Fruit fly (Drosophila melanogaster) whole organism, wandering third instar larva: ENCODE results near the gene CG14153.

Experiments
- Abd-B ChIP-seq: fragments of >200 bp; optimal IDR thresholded peaks from 2 replicates; lab custom pipeline; 2017; ENCODE audit warnings: missing biosample characterization, missing genetic modification characterization
- CG32264 ChIP-seq: fragments of 200-800 bp; sonication (Bioruptor generic); optimal IDR thresholded peaks from 2 replicates; lab custom pipeline; 2016; ENCODE audit warnings: missing biosample characterization, missing genetic modification characterization
- CG9705 ChIP-seq: fragments of 200-800 bp; sonication (Bioruptor generic); optimal IDR thresholded peaks from 2 replicates; lab custom pipeline; 2018; ENCODE audit warnings: missing biosample characterization, mild to moderate bottlenecking, missing genetic modification characterization
- CrebA ChIP-seq: fragments of 200-800 bp; sonication (Bioruptor generic); optimal IDR thresholded peaks from 2 replicates; lab custom pipeline; 2016; ENCODE audit warnings: missing biosample characterization, mild to moderate bottlenecking, missing genetic modification characterization, borderline replicate concordance
- Dfd ChIP-seq: fragments of >200 bp; optimal IDR thresholded peaks from 2 replicates; lab custom pipeline; 2017; ENCODE audit warnings: missing biosample characterization, missing genetic modification characterization
- Dif ChIP-seq: fragments of 200-275, 200-300 bp; sonication (Bioruptor generic); optimal IDR thresholded peaks from 2 replicates; lab custom pipeline; 2018; ENCODE audit warnings: missing biosample characterization, missing genetic modification characterization; ENCODE audit not compliant: partially characterized antibody
- GATAd ChIP-seq: sonication (Bioruptor generic); optimal IDR thresholded peaks from 2 replicates; lab custom pipeline; 2016; ENCODE audit warnings: missing biosample characterization, missing genetic modification characterization
- HLH106 ChIP-seq: fragments of 200-800 bp; optimal IDR thresholded peaks from 3 replicates; lab custom pipeline; 2019; ENCODE audit warnings: missing biosample characterization, mild to moderate bottlenecking, missing genetic modification characterization, moderate library complexity
- Hnf4 ChIP-seq: fragments of 200-800 bp; sonication (Bioruptor generic); optimal IDR thresholded peaks from 2 replicates; lab custom pipeline; 2016; ENCODE audit warnings: missing biosample characterization, mild to moderate bottlenecking, missing genetic modification characterization
- Hr78 ChIP-seq: fragments of >200 bp; optimal IDR thresholded peaks from 2 replicates; lab custom pipeline; 2017; ENCODE audit warnings: missing biosample characterization, missing genetic modification characterization
- Hr83 ChIP-seq: fragments of 200-300 bp; sonication (Bioruptor generic); optimal IDR thresholded peaks from 2 replicates; lab custom pipeline; 2016; ENCODE audit warnings: missing biosample characterization, mild to moderate bottlenecking, missing genetic modification characterization, moderate library complexity; ENCODE audit not compliant: poor library complexity, severe bottlenecking
- Jra ChIP-seq: sonication (Bioruptor generic); optimal IDR thresholded peaks from 2 replicates; lab custom pipeline; 2016; ENCODE audit warnings: missing biosample characterization, missing genetic modification characterization
- Mio ChIP-seq: sonication (Bioruptor generic); optimal IDR thresholded peaks from 2 replicates; lab custom pipeline; 2016; ENCODE audit warnings: missing biosample characterization, missing genetic modification characterization
- Myc ChIP-seq: fragments of >200 bp; optimal IDR thresholded peaks from 2 replicates; lab custom pipeline; 2017
- OdsH ChIP-seq: fragments of 200-800 bp; sonication (Bioruptor generic); optimal IDR thresholded peaks from 2 replicates; lab custom pipeline; 2016; ENCODE audit warnings: missing biosample characterization, mild to moderate bottlenecking, missing genetic modification characterization
- Rel ChIP-seq, 2 experiments: fragments of 200-800 bp; sonication (Bioruptor generic) in 1 of 2; optimal IDR thresholded peaks; 2 replicates in 1 of 2; 3 replicates in 1 of 2; lab custom pipeline; 2016 to 2019; ENCODE audit warnings: mild to moderate bottlenecking in 2 of 2, missing biosample characterization in 2 of 2, missing genetic modification characterization in 2 of 2, moderate library complexity in 1 of 2
- Sp1 ChIP-seq: fragments of 200-800 bp; sonication (Bioruptor generic); optimal IDR thresholded peaks from 3 replicates; lab custom pipeline; 2019; ENCODE audit warnings: missing biosample characterization, mild to moderate bottlenecking, missing genetic modification characterization, moderate library complexity
- Vsx2 ChIP-seq: fragments of 200-300, 225-300 bp; sonication (Bioruptor generic); optimal IDR thresholded peaks from 2 replicates; lab custom pipeline; 2018; ENCODE audit warnings: missing biosample characterization, missing genetic modification characterization; ENCODE audit not compliant: partially characterized antibody
- br ChIP-seq: fragments of 200-800 bp; sonication (Bioruptor generic); optimal IDR thresholded peaks from 2 replicates; lab custom pipeline; 2016; ENCODE audit warnings: missing biosample characterization, missing genetic modification characterization
- dl ChIP-seq, 2 experiments: fragments of 175-275, 200-275 bp in 1 of 2; fragments of 200-275 bp in 1 of 2; sonication (Bioruptor generic); optimal IDR thresholded peaks; lab custom pipeline; 2018; ENCODE audit warnings: mild to moderate bottlenecking in 2 of 2, missing biosample characterization in 2 of 2, missing genetic modification characterization in 2 of 2, moderate library complexity in 2 of 2; ENCODE audit not compliant: partially characterized antibody in 2 of 2, insufficient read depth in 1 of 2
- dmrt93B ChIP-seq: fragments of 200-800 bp; sonication (Bioruptor generic); optimal IDR thresholded peaks from 2 replicates; lab custom pipeline; 2018; ENCODE audit warnings: missing biosample characterization, mild to moderate bottlenecking, missing genetic modification characterization
- dsf ChIP-seq: sonication (Bioruptor generic); optimal IDR thresholded peaks from 2 replicates; lab custom pipeline; 2016; ENCODE audit warnings: missing biosample characterization, missing genetic modification characterization, borderline replicate concordance
- ey ChIP-seq: fragments of 200-800 bp; sonication (Bioruptor generic); optimal IDR thresholded peaks from 2 replicates; lab custom pipeline; 2016; ENCODE audit warnings: missing biosample characterization, missing genetic modification characterization
- foxo ChIP-seq, 2 experiments: fragments of 200-800 bp; sonication (Bioruptor generic); optimal IDR thresholded peaks; 2 replicates in 1 of 2; 3 replicates in 1 of 2; lab custom pipeline; 2016 to 2017; ENCODE audit warnings: missing biosample characterization in 2 of 2, missing genetic modification characterization in 2 of 2
- fru ChIP-seq: fragments of 200-800 bp; sonication (Bioruptor generic); optimal IDR thresholded peaks from 3 replicates; lab custom pipeline; 2016; ENCODE audit warnings: missing biosample characterization, mild to moderate bottlenecking, missing genetic modification characterization
- h ChIP-seq: fragments of 200-800 bp; sonication (Bioruptor generic); optimal IDR thresholded peaks from 3 replicates; lab custom pipeline; 2016; ENCODE audit warnings: missing biosample characterization, mild to moderate bottlenecking, missing genetic modification characterization
- jim ChIP-seq: fragments of 175-275, 200-325 bp; sonication (Bioruptor generic); optimal IDR thresholded peaks from 2 replicates; lab custom pipeline; 2016; ENCODE audit warnings: missing biosample characterization, mild to moderate bottlenecking, missing genetic modification characterization
- pan ChIP-seq: fragments of >200 bp; optimal IDR thresholded peaks from 2 replicates; lab custom pipeline; 2017
- psq ChIP-seq: fragments of 200-800 bp; sonication (Bioruptor generic); optimal IDR thresholded peaks from 3 replicates; lab custom pipeline; 2017; ENCODE audit warnings: missing biosample characterization, mild to moderate bottlenecking, missing genetic modification characterization, moderate library complexity
- rgr ChIP-seq: fragments of 200-800 bp; sonication (Bioruptor generic); optimal IDR thresholded peaks from 3 replicates; lab custom pipeline; 2016; ENCODE audit warnings: missing biosample characterization, mild to moderate bottlenecking, missing genetic modification characterization
- sage ChIP-seq: fragments of 200-800 bp; sonication (Bioruptor generic); optimal IDR thresholded peaks from 2 replicates; lab custom pipeline; 2016; ENCODE audit warnings: missing biosample characterization, mild to moderate bottlenecking, missing genetic modification characterization
- sv ChIP-seq: fragments of 200-800 bp; sonication (Bioruptor generic); optimal IDR thresholded peaks from 3 replicates; lab custom pipeline; 2016; ENCODE audit warnings: missing biosample characterization, missing genetic modification characterization
- tai ChIP-seq: sonication (Bioruptor generic); optimal IDR thresholded peaks from 2 replicates; lab custom pipeline; 2016; ENCODE audit warnings: missing biosample characterization, missing genetic modification characterization
- usp ChIP-seq: fragments of >200 bp; optimal IDR thresholded peaks from 2 replicates; lab custom pipeline; 2017; ENCODE audit warnings: missing biosample characterization, missing genetic modification characterization
- woc ChIP-seq: sonication (Bioruptor generic); optimal IDR thresholded peaks from 2 replicates; lab custom pipeline; 2016; ENCODE audit warnings: missing biosample characterization, mild to moderate bottlenecking, missing genetic modification characterization

CG14153 gene

DNA sequence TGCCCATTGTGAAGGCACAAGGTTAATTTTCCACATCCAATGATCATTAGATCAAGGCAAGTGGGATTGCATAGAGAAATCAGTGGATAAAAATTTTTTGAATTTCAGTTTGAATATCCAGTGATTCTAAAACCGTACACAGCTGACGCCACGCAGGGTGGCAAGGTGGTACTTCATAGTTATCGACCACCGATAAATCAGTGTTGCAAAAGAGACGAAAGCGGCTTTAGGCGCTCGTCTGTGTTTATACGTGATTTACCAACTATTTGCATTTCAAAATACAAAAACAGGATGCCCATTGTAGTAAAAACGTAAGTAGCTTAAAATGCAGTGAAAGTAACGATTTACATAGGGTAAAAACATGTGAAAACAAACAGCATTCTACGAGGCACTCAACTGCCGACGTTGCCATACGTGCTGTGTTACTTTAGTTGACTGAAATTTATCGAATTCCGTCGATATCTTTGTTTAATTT lies 12.4 kb upstream of the CG14153 start, which contains the start of the genes CG42535, CG34001 and hay:
Gene CG42535 (minus strand): TSS at position 51 of the 475 bp plus-strand sequence.
Gene CG34001 (plus strand): TSS at position 195 of the 475 bp plus-strand sequence.
Gene hay (plus strand): TSS at position 195 of the 475 bp plus-strand sequence.
- TF ChIP-seq Myc (lab: Kevin White, UChicago), result peak; percentile 62
- TF ChIP-seq foxo (GFP tag; optimal IDR thresholded peaks at IDR 0.05; lab: Kevin White, UChicago), result peak in 1 of 2 experiments; percentile 5
- TF ChIP-seq Hnf4 (GFP tag; lab: Kevin White, UChicago), result no peak

DNA sequence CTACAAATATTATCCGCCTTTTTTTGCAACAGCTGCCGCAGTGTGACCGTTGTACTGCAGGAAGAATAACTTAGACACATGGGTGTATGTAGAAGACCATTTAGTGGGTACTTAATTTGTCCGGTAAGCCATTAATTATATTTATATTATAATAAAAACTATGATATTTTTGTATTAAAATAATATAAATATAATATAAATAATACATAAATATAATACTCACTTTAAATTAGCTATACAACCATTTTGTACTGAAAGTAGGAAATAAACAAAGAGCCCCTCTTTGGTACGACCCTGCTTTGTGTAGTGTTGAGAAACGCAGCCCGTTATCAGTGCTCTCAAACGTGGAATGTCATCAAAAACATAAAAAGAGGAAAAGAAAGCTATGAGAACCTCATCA lies 5.5 kb upstream of the CG14153 start, which contains the start of gene Cnep1r2:
Gene Cnep1r2 (plus strand): TSS at position 328 of the 400 bp plus-strand sequence.
- TF ChIP-seq h (GFP tag; lab: Kevin White, UChicago), result peak; percentile 83
- peak; percentile 93 for TF ChIP-seq rgr
- TF ChIP-seq HLH106 (tag; lab: Kevin White, UChicago), result peak; percentile 99
- TF ChIP-seq foxo (GFP tag; optimal IDR thresholded peaks at IDR 0.05; lab: Kevin White, UChicago), result peak in 1 of 2 experiments; percentile 93
- no peak for TF ChIP-seq jim (GFP tag; lab: Kevin White, UChicago)
- no peak for TF ChIP-seq tai (GFP tag; lab: Kevin White, UChicago)
- peak; percentile 74 for TF ChIP-seq br (GFP tag; lab: Kevin White, UChicago)
- peak; percentile 93 for TF ChIP-seq dmrt93B
- TF ChIP-seq GATAd (GFP tag; lab: Kevin White, UChicago), result peak; percentile 54
- TF ChIP-seq usp, result no peak
- peak; percentile 88 for TF ChIP-seq fru (GFP tag; lab: Kevin White, UChicago)
- peak; percentile 97 for TF ChIP-seq Sp1 (GFP tag; lab: Kevin White, UChicago)
- no peak for TF ChIP-seq Dfd (GFP tag; lab: Kevin White, UChicago)
- TF ChIP-seq OdsH (GFP tag; lab: Kevin White, UChicago), result peak; percentile 88
- peak; percentile 83 for TF ChIP-seq Hnf4 (GFP tag; lab: Kevin White, UChicago)
- TF ChIP-seq dsf (GFP tag; lab: Kevin White, UChicago), result peak; percentile 66
- peak; percentile 65 for TF ChIP-seq Jra (GFP tag; lab: Kevin White, UChicago)
- no peak for TF ChIP-seq pan (lab: Kevin White, UChicago)
- TF ChIP-seq Mio (GFP tag; lab: Kevin White, UChicago), result peak; percentile 30
- TF ChIP-seq Rel (GFP tag; optimal IDR thresholded peaks at IDR 0.05; lab: Kevin White, UChicago), result peak; percentile 69
- TF ChIP-seq Rel (tag; optimal IDR thresholded peaks at IDR 0.05; lab: Kevin White, UChicago), result peak; percentile 89
- TF ChIP-seq Dif (GFP tag; lab: Kevin White, UChicago), result no peak
- TF ChIP-seq ey (GFP tag; lab: Kevin White, UChicago), result peak; percentile 74
- no peak for TF ChIP-seq CrebA
- TF ChIP-seq CG32264 (GFP tag; lab: Kevin White, UChicago), result peak; percentile 29
- TF ChIP-seq CG9705 (GFP tag; lab: Kevin White, UChicago), result peak; percentile 93
- TF ChIP-seq Vsx2 (GFP tag; lab: Kevin White, UChicago), result no peak
- TF ChIP-seq sv (GFP tag; lab: Kevin White, UChicago), result peak; percentile 64
- peak; percentile 77 for TF ChIP-seq woc (GFP tag; lab: Kevin White, UChicago)
- peak; percentile 94 for TF ChIP-seq psq (GFP tag; lab: Kevin White, UChicago)
- peak; percentile 41 for TF ChIP-seq Hr83
- peak; percentile 71 for TF ChIP-seq sage (GFP tag; lab: Kevin White, UChicago)

DNA sequence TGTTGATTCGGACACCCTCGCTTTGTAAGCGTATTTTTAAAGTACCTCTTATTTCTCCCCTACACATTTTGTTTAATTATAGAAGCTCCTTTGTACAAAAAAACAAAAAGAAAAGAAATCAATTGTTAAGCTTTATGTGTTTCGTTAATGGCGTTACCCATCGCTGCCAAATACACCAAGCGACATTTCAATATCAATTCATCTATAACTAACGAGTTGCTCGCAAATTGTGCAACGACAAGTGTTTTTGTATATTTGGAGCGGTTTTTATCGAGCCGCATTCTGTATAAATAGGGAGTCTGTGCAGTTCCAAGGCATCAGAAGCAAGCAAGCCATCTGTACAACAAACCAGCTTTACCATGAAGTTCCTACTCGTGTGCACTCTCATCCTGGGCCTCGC lies 3.9 kb upstream of the CG14153 start, which contains the start of gene CG18628:
Gene CG18628 (plus strand): TSS at position 301 of the 400 bp plus-strand sequence.
- TF ChIP-seq jim (GFP tag; lab: Kevin White, UChicago), result no peak
- no peak for TF ChIP-seq Abd-B (GFP tag; lab: Kevin White, UChicago)
- no peak for TF ChIP-seq GATAd (GFP tag; lab: Kevin White, UChicago)
- no peak for TF ChIP-seq Rel (GFP tag; optimal IDR thresholded peaks at IDR 0.05; lab: Kevin White, UChicago)
- no peak for TF ChIP-seq Rel (tag; optimal IDR thresholded peaks at IDR 0.05; lab: Kevin White, UChicago)
- no peak for TF ChIP-seq tai (GFP tag; lab: Kevin White, UChicago)
- no peak for TF ChIP-seq br (GFP tag; lab: Kevin White, UChicago)
- TF ChIP-seq Vsx2 (GFP tag; lab: Kevin White, UChicago), result no peak
- no peak for TF ChIP-seq CG9705 (GFP tag; lab: Kevin White, UChicago)
- TF ChIP-seq h (GFP tag; lab: Kevin White, UChicago), result no peak
- no peak for TF ChIP-seq dl (GFP tag; optimal IDR thresholded peaks at IDR 0.05; lab: Kevin White, UChicago; ENCODE audit: insufficient read depth in 1 of 2, partially characterized antibody in 2 of 2)
- TF ChIP-seq foxo (GFP tag; optimal IDR thresholded peaks at IDR 0.05; lab: Kevin White, UChicago), result no peak
- no peak for TF ChIP-seq Jra (GFP tag; lab: Kevin White, UChicago)
- TF ChIP-seq OdsH (GFP tag; lab: Kevin White, UChicago), result no peak
- no peak for TF ChIP-seq Hr78
